Worm (Caenorhabditis elegans) whole organism, L4 larva: ENCODE data around the gene gid-2.
A peak's percentile ranks its signal among the peaks of the same experiment; 100 is the strongest.

Source experiments
- F10B5.3 ChIP-seq: sonication (generic microtip); optimal IDR thresholded peaks from 2 replicates; lab custom pipeline; 2016; ENCODE audit warnings: mild to moderate bottlenecking, missing genetic modification characterization, missing compliant biosample characterization
- F37D6.2 ChIP-seq: sonication (generic microtip); optimal IDR thresholded peaks from 2 replicates; lab custom pipeline; 2016; ENCODE audit warnings: mild to moderate bottlenecking, missing genetic modification characterization, missing compliant biosample characterization
- R02D3.7 ChIP-seq: fragments of 150-350 bp; sonication (generic microtip); optimal IDR thresholded peaks from 3 replicates; lab custom pipeline; 2014; ENCODE audit warnings: missing biosample characterization, missing genetic modification characterization
- Y75B8A.6 ChIP-seq: fragments of 200-800 bp; sonication (Bioruptor generic); IDR thresholded peaks from 2 replicates; pipeline ENCODE4 v1.3.6; 2022; ENCODE audit warnings: missing genetic modification reagents, missing genetic modification characterization, missing compliant biosample characterization
- ZK337.2 ChIP-seq: fragments of 200-800 bp; sonication (Bioruptor generic); IDR thresholded peaks from 2 replicates; pipeline ENCODE4 v1.3.6; 2022; ENCODE audit warnings: missing genetic modification reagents, missing genetic modification characterization, missing compliant biosample characterization
- attf-4 ChIP-seq: sonication (generic microtip); optimal IDR thresholded peaks from 3 replicates; lab custom pipeline; 2017; ENCODE audit warnings: missing biosample characterization, missing genetic modification characterization
- ceh-32 ChIP-seq: sonication (generic microtip); optimal IDR thresholded peaks from 2 replicates; lab custom pipeline; 2016; ENCODE audit warnings: mild to moderate bottlenecking, missing genetic modification characterization, missing compliant biosample characterization; ENCODE audit not compliant: poor library complexity
- ceh-44 ChIP-seq: fragments of 200-800 bp; sonication (Bioruptor generic); IDR thresholded peaks from 2 replicates; pipeline ENCODE4 v1.3.6; 2022; ENCODE audit warnings: missing genetic modification reagents, missing genetic modification characterization, missing compliant biosample characterization
- ces-1 ChIP-seq: fragments of 150-350 bp; sonication (generic microtip); optimal IDR thresholded peaks from 4 replicates; lab custom pipeline; 2014; ENCODE audit warnings: missing biosample characterization, missing genetic modification reagents, missing genetic modification characterization
- ctbp-1 ChIP-seq: fragments of 200-800 bp; sonication (Bioruptor generic); IDR thresholded peaks from 2 replicates; pipeline ENCODE4 v1.3.6; 2022; ENCODE audit warnings: missing genetic modification reagents, missing genetic modification characterization, missing compliant biosample characterization
- daf-12 ChIP-seq: fragments of 150-350 bp; optimal IDR thresholded peaks from 2 replicates; lab custom pipeline; 2014; ENCODE audit warnings: missing biosample characterization, missing genetic modification reagents, missing genetic modification characterization
- dmd-6 ChIP-seq: fragments of 200-800 bp; sonication (Bioruptor generic); IDR thresholded peaks from 2 replicates; pipeline ENCODE4 v1.3.6; 2022; ENCODE audit warnings: missing genetic modification reagents, missing genetic modification characterization, missing compliant biosample characterization
- dmd-8 ChIP-seq: fragments of 200-800 bp; sonication (Bioruptor generic); IDR thresholded peaks from 2 replicates; pipeline ENCODE4 v1.3.6; 2022; ENCODE audit warnings: missing genetic modification characterization, missing compliant biosample characterization
- dmd-9 ChIP-seq: fragments of 200-800 bp; sonication (Bioruptor generic); IDR thresholded peaks from 2 replicates; pipeline ENCODE4 v1.3.6; 2022; ENCODE audit warnings: missing genetic modification reagents, missing genetic modification characterization, missing compliant biosample characterization
- dpl-1 ChIP-seq: fragments of 150-350 bp; optimal IDR thresholded peaks from 2 replicates; lab custom pipeline; 2014; ENCODE audit warnings: missing biosample characterization, missing genetic modification reagents, missing genetic modification characterization
- duxl-1 ChIP-seq: sonication (generic microtip); optimal IDR thresholded peaks from 2 replicates; lab custom pipeline; 2016; ENCODE audit warnings: mild to moderate bottlenecking, missing genetic modification characterization, moderate library complexity, missing compliant biosample characterization; ENCODE audit not compliant: poor library complexity
- dve-1 ChIP-seq: sonication (generic microtip); optimal IDR thresholded peaks from 2 replicates; lab custom pipeline; 2017; ENCODE audit warnings: antibody characterized with exemption, mild to moderate bottlenecking, missing genetic modification characterization, missing compliant biosample characterization; ENCODE audit not compliant: insufficient read depth
- fos-1 ChIP-seq: fragments of 150-350 bp; optimal IDR thresholded peaks from 2 replicates; lab custom pipeline; 2014; ENCODE audit warnings: missing biosample characterization, missing genetic modification characterization
- hif-1 ChIP-seq, 2 experiments: sonication (generic microtip); optimal IDR thresholded peaks; 2 replicates each; lab custom pipeline; 2016 to 2017; ENCODE audit warnings: missing compliant biosample characterization in 2 of 2, missing genetic modification characterization in 2 of 2, missing genetic modification reagents in 2 of 2, missing genotype in 2 of 2, mild to moderate bottlenecking in 1 of 2
- hlh-11 ChIP-seq: fragments of 200-800 bp; sonication (Bioruptor generic); optimal IDR thresholded peaks from 2 replicates; lab custom pipeline; 2018; ENCODE audit warnings: mild to moderate bottlenecking, missing genetic modification characterization, missing compliant biosample characterization
- hlh-30 ChIP-seq: sonication (generic microtip); optimal IDR thresholded peaks from 2 replicates; lab custom pipeline; 2017; ENCODE audit warnings: antibody characterized with exemption, mild to moderate bottlenecking, missing genetic modification characterization, missing compliant biosample characterization; ENCODE audit not compliant: insufficient read depth
- hmg-1.1 ChIP-seq: fragments of 200-800 bp; sonication (Bioruptor generic); IDR thresholded peaks from 2 replicates; pipeline ENCODE4 v1.3.6; 2022; ENCODE audit warnings: missing genetic modification reagents, missing genetic modification characterization, missing compliant biosample characterization
- lin-1 ChIP-seq: fragments of 200-800 bp; sonication (Bioruptor generic); IDR thresholded peaks from 2 replicates; pipeline ENCODE4 v1.3.6; 2022; ENCODE audit warnings: missing genetic modification reagents, missing genetic modification characterization, missing compliant biosample characterization
- lin-13 ChIP-seq: fragments of 150-350 bp; optimal IDR thresholded peaks from 2 replicates; lab custom pipeline; 2014; ENCODE audit warnings: missing biosample characterization, missing genetic modification reagents, missing genetic modification characterization
- madf-5 ChIP-seq, 2 experiments: fragments of 200-800 bp; sonication (Bioruptor generic); IDR thresholded peaks; 2 replicates each; pipeline ENCODE4 v1.3.6; 2022; ENCODE audit warnings: missing compliant biosample characterization in 2 of 2, missing genetic modification characterization in 2 of 2
- madf-9 ChIP-seq: fragments of 200-800 bp; sonication (Bioruptor generic); conservative IDR thresholded peaks from 2 replicates; pipeline ENCODE4 v1.3.6; 2022; ENCODE audit warnings: missing genetic modification reagents, missing genetic modification characterization, missing compliant biosample characterization
- mdl-1 ChIP-seq, 2 experiments: fragments of 150-350 bp in 1 of 2; sonication (generic microtip) in 1 of 2; optimal IDR thresholded peaks; 2 replicates each; lab custom pipeline; 2014 to 2017; ENCODE audit warnings: missing biosample characterization in 2 of 2, missing genetic modification characterization in 2 of 2
- mdt-29 ChIP-seq: fragments of 200-800 bp; sonication (Bioruptor generic); IDR thresholded peaks from 2 replicates; pipeline ENCODE4 v1.3.6; 2022; ENCODE audit warnings: missing genetic modification reagents, missing genetic modification characterization, missing compliant biosample characterization
- mes-2 ChIP-seq: sonication (generic microtip); optimal IDR thresholded peaks from 2 replicates; lab custom pipeline; 2016; ENCODE audit warnings: missing genotype, mild to moderate bottlenecking, missing genetic modification characterization, missing compliant biosample characterization; ENCODE audit not compliant: poor library complexity, severe bottlenecking
- nhr-11 ChIP-seq: fragments of 150-350 bp; optimal IDR thresholded peaks from 2 replicates; lab custom pipeline; 2014; ENCODE audit warnings: missing biosample characterization, missing genetic modification characterization
- nhr-237 ChIP-seq: sonication (generic microtip); optimal IDR thresholded peaks from 2 replicates; lab custom pipeline; 2017; ENCODE audit warnings: missing biosample characterization, missing genetic modification characterization
- nhr-48 ChIP-seq: sonication (generic microtip); optimal IDR thresholded peaks from 2 replicates; lab custom pipeline; 2016; ENCODE audit warnings: mild to moderate bottlenecking, missing genetic modification characterization, missing compliant biosample characterization
- nhr-6 ChIP-seq: fragments of 150-350 bp; optimal IDR thresholded peaks from 2 replicates; lab custom pipeline; 2014; ENCODE audit warnings: missing biosample characterization, missing genetic modification characterization
- nhr-77 ChIP-seq: fragments of 150-350 bp; optimal IDR thresholded peaks from 2 replicates; lab custom pipeline; 2014; ENCODE audit warnings: missing biosample characterization, missing genetic modification characterization
- pqm-1 ChIP-seq: sonication (generic microtip); optimal IDR thresholded peaks from 2 replicates; lab custom pipeline; 2017; ENCODE audit warnings: missing biosample characterization, missing genetic modification characterization
- rbr-2 ChIP-seq: sonication (generic microtip); optimal IDR thresholded peaks from 2 replicates; lab custom pipeline; 2016; ENCODE audit warnings: missing genotype, missing genetic modification characterization, missing compliant biosample characterization
- sdz-12 ChIP-seq: fragments of 200-800 bp; sonication (Bioruptor generic); optimal IDR thresholded peaks from 2 replicates; lab custom pipeline; 2018; ENCODE audit warnings: mild to moderate bottlenecking, missing genetic modification characterization, missing compliant biosample characterization
- set-16 ChIP-seq: fragments of 200-800 bp; sonication (Bioruptor generic); IDR thresholded peaks from 2 replicates; pipeline ENCODE4 v1.3.6; 2022; ENCODE audit warnings: missing genetic modification reagents, missing genetic modification characterization, missing compliant biosample characterization
- snpc-1.2 ChIP-seq: fragments of 200-800 bp; sonication (Bioruptor generic); IDR thresholded peaks from 2 replicates; pipeline ENCODE4 v1.3.6; 2022; ENCODE audit warnings: missing genetic modification reagents, missing genetic modification characterization, missing compliant biosample characterization
- snpc-4 ChIP-seq: fragments of 150-350 bp; optimal IDR thresholded peaks from 2 replicates; lab custom pipeline; 2014; ENCODE audit warnings: missing biosample characterization, missing genetic modification characterization
- spr-3 ChIP-seq: fragments of 200-800 bp; sonication (Bioruptor generic); optimal IDR thresholded peaks from 2 replicates; lab custom pipeline; 2018; ENCODE audit warnings: mild to moderate bottlenecking, missing genetic modification characterization, missing compliant biosample characterization
- unc-39 ChIP-seq: sonication (generic microtip); optimal IDR thresholded peaks from 2 replicates; lab custom pipeline; 2017; ENCODE audit warnings: missing biosample characterization, missing genetic modification characterization
- unc-62 ChIP-seq, 3 experiments: fragments of 150-350 bp in 1 of 3; sonication (generic microtip); optimal IDR thresholded peaks in 2 of 3; peaks in 1 of 3; 1 replicate in 1 of 3; 2 replicates in 2 of 3; lab custom pipeline; 2014 to 2017; ENCODE audit warnings: missing biosample characterization in 3 of 3, missing genetic modification characterization in 3 of 3, missing genetic modification reagents in 3 of 3, missing genotype in 1 of 3
- zip-2 ChIP-seq: fragments of 150-350 bp; optimal IDR thresholded peaks from 2 replicates; lab custom pipeline; 2014; ENCODE audit warnings: missing biosample characterization, missing genetic modification characterization
- ztf-11 ChIP-seq: fragments of 150-350 bp; optimal IDR thresholded peaks from 2 replicates; lab custom pipeline; 2014; ENCODE audit warnings: missing biosample characterization, missing genetic modification characterization

gid-2 gene

ce11 chrX:2435353-2435752 lies 3.4 kb downstream of the gid-2 start:
- TF ChIP-seq hmg-1.1 (GFP tag; lab: Robert Waterston, UW), result 0 out of 2 replicates have a peak, but pooled peaks have one; percentile 9
- peak; percentile 14 for TF ChIP-seq dve-1 (tag; lab: Kevin White, UChicago)
- no peak for TF ChIP-seq mes-2 (tag; lab: Kevin White, UChicago)
- TF ChIP-seq hlh-11 (tag; lab: Kevin White, UChicago), result peak; percentile 35
- TF ChIP-seq Y75B8A.6 (GFP tag; lab: Robert Waterston, UW), result no peak
- TF ChIP-seq dmd-8 (GFP tag; lab: Robert Waterston, UW), result 0 out of 2 replicates have a peak, but pooled peaks have one; percentile 39
- no peak for TF ChIP-seq duxl-1
- no peak for TF ChIP-seq lin-1 (GFP tag; lab: Robert Waterston, UW)
- TF ChIP-seq ceh-32, result no peak
- TF ChIP-seq rbr-2 (tag; lab: Kevin White, UChicago), result no peak
- TF ChIP-seq dmd-6 (GFP tag; lab: Robert Waterston, UW), result peak; percentile 60
- peak; percentile 19 for TF ChIP-seq lin-13 (GFP tag; lab: Kevin White, UChicago)
- TF ChIP-seq nhr-48 (tag; lab: Kevin White, UChicago), result peak; percentile 29
- peak; percentile 35; the same call in 1 of the 2 replicates for TF ChIP-seq set-16 (GFP tag; lab: Robert Waterston, UW)
- no peak for TF ChIP-seq zip-2 (tag; lab: Kevin White, UChicago)

ce11 chrX:2433805-2434204 lies 5.0 kb downstream of the gid-2 start:
- peak in 1 of 2 experiments; percentile 64 for TF ChIP-seq unc-62 (GFP tag; optimal IDR thresholded peaks at IDR 0.05 in 1 of 2; lab: Kevin White, UChicago)
- TF ChIP-seq unc-62 (tag; optimal IDR thresholded peaks at IDR 0.05; lab: Kevin White, UChicago), result no peak
- no peak for TF ChIP-seq unc-39 (tag; lab: Kevin White, UChicago)
- peak; percentile 61 for TF ChIP-seq hlh-30 (tag; lab: Kevin White, UChicago)
- no peak for TF ChIP-seq attf-4 (tag; lab: Kevin White, UChicago)
- TF ChIP-seq F10B5.3, result peak; percentile 28
- TF ChIP-seq hlh-11 (tag; lab: Kevin White, UChicago), result peak; percentile 26
- no peak for TF ChIP-seq dmd-8 (GFP tag; lab: Robert Waterston, UW)

ce11 chrX:2432459-2432858 lies 6.3 kb downstream of the gid-2 start:
- TF ChIP-seq sdz-12 (GFP tag; lab: Kevin White, UChicago) (no peak), hif-1 (tag; optimal IDR thresholded peaks at IDR 0.05; lab: Kevin White, UChicago) (peak in 1 of 2 experiments; percentile 16), dmd-6 (GFP tag; lab: Robert Waterston, UW) (peak; percentile 63), snpc-4 (no peak), mdt-29 (GFP tag; lab: Robert Waterston, UW) (no peak), hmg-1.1 (GFP tag; lab: Robert Waterston, UW) (no peak), unc-39 (tag; lab: Kevin White, UChicago) (no peak), spr-3 (no peak), dve-1 (tag; lab: Kevin White, UChicago) (peak; percentile 84), fos-1 (tag; lab: Kevin White, UChicago) (no peak), pqm-1 (tag; lab: Kevin White, UChicago) (peak; percentile 50), F10B5.3 (no peak), nhr-237 (no peak), nhr-6 (peak; percentile 47), R02D3.7 (no peak), ZK337.2 (GFP tag; lab: Robert Waterston, UW) (no peak), nhr-11 (tag; lab: Kevin White, UChicago) (peak; percentile 1), dpl-1 (GFP tag; lab: Kevin White, UChicago) (peak; percentile 15), madf-9 (GFP tag; lab: Robert Waterston, UW) (peak; percentile 58), ceh-44 (GFP tag; lab: Robert Waterston, UW) (no peak), dmd-8 (GFP tag; lab: Robert Waterston, UW) (no peak), hlh-11 (tag; lab: Kevin White, UChicago) (peak; percentile 87), dmd-9 (GFP tag; lab: Robert Waterston, UW) (no peak), nhr-77 (peak; percentile 23), F37D6.2 (tag; lab: Kevin White, UChicago) (peak; percentile 5), rbr-2 (tag; lab: Kevin White, UChicago) (peak; percentile 51), snpc-1.2 (GFP tag; lab: Robert Waterston, UW) (no peak), daf-12 (tag; lab: Kevin White, UChicago) (no peak), ctbp-1 (no peak), ces-1 (no peak), ztf-11 (tag; lab: Kevin White, UChicago) (no peak), madf-5 (GFP tag; IDR thresholded peaks at IDR 0.05; lab: Robert Waterston, UW) (no peak), mdl-1 (tag; optimal IDR thresholded peaks at IDR 0.05; lab: Kevin White, UChicago) (peak; percentile 23 to 55)
